Worm (Caenorhabditis elegans) whole organism, L3 larva: ENCODE data around the gene clec-130.

Experiments
- R02D3.7 ChIP-seq: fragments of 150-350 bp; optimal IDR thresholded peaks from 2 replicates; lab custom pipeline; 2014; ENCODE audit warnings: missing biosample characterization, missing genetic modification characterization
- ceh-16 ChIP-seq: sonication (generic microtip); optimal IDR thresholded peaks from 2 replicates; lab custom pipeline; 2017; ENCODE audit warnings: missing biosample characterization, missing genetic modification characterization
- ceh-82 ChIP-seq: fragments of 150-350 bp; optimal IDR thresholded peaks from 2 replicates; lab custom pipeline; 2014; ENCODE audit warnings: missing biosample characterization, missing genetic modification characterization
- egl-5 ChIP-seq: fragments of 150-350 bp; optimal IDR thresholded peaks from 2 replicates; lab custom pipeline; 2017; ENCODE audit warnings: missing biosample characterization, missing genetic modification reagents, missing genetic modification characterization, inconsistent platforms
- elt-3 ChIP-seq, 3 experiments: fragments of 150-350 bp in 1 of 3; sonication (generic microtip) in 2 of 3; optimal IDR thresholded peaks; 2 replicates in 2 of 3; 4 replicates in 1 of 3; lab custom pipeline; 2014 to 2017; ENCODE audit warnings: missing biosample characterization in 3 of 3, missing genetic modification characterization in 3 of 3
- jun-1 ChIP-seq: fragments of 150-350 bp; optimal IDR thresholded peaks from 2 replicates; lab custom pipeline; 2014; ENCODE audit warnings: missing biosample characterization, missing genetic modification reagents, missing genetic modification characterization
- lin-39 ChIP-seq: fragments of 150-350 bp; optimal IDR thresholded peaks from 2 replicates; lab custom pipeline; 2018; ENCODE audit warnings: missing biosample characterization, missing genetic modification reagents, missing genetic modification characterization
- nhr-11 ChIP-seq: fragments of 150-350 bp; optimal IDR thresholded peaks from 2 replicates; lab custom pipeline; 2014; ENCODE audit warnings: missing biosample characterization, missing genetic modification characterization
- nhr-237 ChIP-seq: fragments of 150-350 bp; optimal IDR thresholded peaks from 2 replicates; lab custom pipeline; 2014; ENCODE audit warnings: missing biosample characterization, missing genetic modification characterization
- nhr-43 ChIP-seq: sonication (generic microtip); optimal IDR thresholded peaks from 2 replicates; lab custom pipeline; 2016; ENCODE audit warnings: mild to moderate bottlenecking, missing genetic modification characterization, missing compliant biosample characterization; ENCODE audit not compliant: poor library complexity, severe bottlenecking
- nhr-77 ChIP-seq: fragments of 150-350 bp; optimal IDR thresholded peaks from 2 replicates; lab custom pipeline; 2014; ENCODE audit warnings: missing biosample characterization, missing genetic modification characterization
- snpc-4 ChIP-seq: fragments of 150-350 bp; optimal IDR thresholded peaks from 2 replicates; lab custom pipeline; 2014; ENCODE audit warnings: missing biosample characterization, missing genetic modification characterization
- tbx-2 ChIP-seq: sonication (generic microtip); optimal IDR thresholded peaks from 2 replicates; lab custom pipeline; 2016; ENCODE audit warnings: mild to moderate bottlenecking, missing genetic modification characterization, missing compliant biosample characterization
- ztf-11 ChIP-seq: fragments of 150-350 bp; optimal IDR thresholded peaks from 2 replicates; lab custom pipeline; 2014; ENCODE audit warnings: missing biosample characterization, missing genetic modification characterization

ce11 chrII:3581752-3582151 lies 8.4 kb downstream of the clec-130 start, which contains the start of gene srh-59:
- no peak for TF ChIP-seq nhr-77 (tag; lab: Kevin White, UChicago)
- no peak for TF ChIP-seq lin-39
- TF ChIP-seq nhr-237 (tag; lab: Kevin White, UChicago): no peak
- no peak for TF ChIP-seq nhr-11 (tag; lab: Kevin White, UChicago)
- no peak for TF ChIP-seq nhr-43 (tag; lab: Kevin White, UChicago)
- no peak for TF ChIP-seq ceh-82 (tag; lab: Kevin White, UChicago)
- TF ChIP-seq ceh-16 (tag; lab: Kevin White, UChicago): no peak
- TF ChIP-seq ztf-11 (tag; lab: Kevin White, UChicago): no peak
- no peak for TF ChIP-seq jun-1 (tag; lab: Kevin White, UChicago)
- TF ChIP-seq tbx-2 (tag; lab: Kevin White, UChicago): no peak
- no peak for TF ChIP-seq snpc-4 (tag; lab: Kevin White, UChicago)
- TF ChIP-seq elt-3 (tag; optimal IDR thresholded peaks at IDR 0.05; lab: Kevin White, UChicago): no peak
- no peak for TF ChIP-seq egl-5 (tag; lab: Kevin White, UChicago)
- TF ChIP-seq R02D3.7 (tag; lab: Kevin White, UChicago): no peak
